Fruit fly (Drosophila melanogaster) whole organism, embryonic: ENCODE data around the gene CG15814.
A peak's percentile ranks its signal among the peaks of the same experiment; 100 is the strongest.

Source experiments
- Aef1 ChIP-seq: fragments of 200-800 bp; sonication (Bioruptor generic); IDR thresholded peaks from 3 replicates; pipeline ENCODE4 v1.3.6; 2022; ENCODE audit warnings: missing biosample characterization, missing genetic modification characterization
- CG11247 ChIP-seq: fragments of 200-800 bp; sonication (Bioruptor generic); IDR thresholded peaks from 2 replicates; pipeline ENCODE4 v1.3.6; 2022; ENCODE audit warnings: missing biosample characterization, missing genetic modification characterization
- CG11696 ChIP-seq: fragments of 200-800 bp; sonication (Bioruptor generic); IDR thresholded peaks from 2 replicates; pipeline ENCODE4 v1.3.6; 2022; ENCODE audit warnings: missing biosample characterization, missing genetic modification characterization
- CG11723 ChIP-seq: fragments of 200-800 bp; sonication (Bioruptor generic); optimal IDR thresholded peaks from 2 replicates; lab custom pipeline; 2017; ENCODE audit warnings: missing biosample characterization, mild to moderate bottlenecking, missing genetic modification characterization
- CG1603 ChIP-seq: fragments of 200-800 bp; sonication (Bioruptor generic); optimal IDR thresholded peaks from 2 replicates; lab custom pipeline; 2019; ENCODE audit warnings: missing biosample characterization, mild to moderate bottlenecking, missing genetic modification characterization, moderate library complexity
- CG1832 ChIP-seq: fragments of 200-800 bp; sonication (Bioruptor generic); optimal IDR thresholded peaks from 2 replicates; lab custom pipeline; 2017; ENCODE audit warnings: missing biosample characterization, mild to moderate bottlenecking, missing genetic modification characterization, inconsistent platforms
- CG2678 ChIP-seq: fragments of 200-800 bp; sonication (Bioruptor generic); optimal IDR thresholded peaks from 3 replicates; lab custom pipeline; 2019; ENCODE audit warnings: missing biosample characterization, mild to moderate bottlenecking, missing genetic modification characterization, moderate library complexity
- CG2712 ChIP-seq: fragments of 200-800 bp; optimal IDR thresholded peaks from 3 replicates; lab custom pipeline; 2019; ENCODE audit warnings: missing biosample characterization, mild to moderate bottlenecking, missing genetic modification characterization, moderate library complexity
- CG2875 ChIP-seq: fragments of 200-800 bp; sonication (Bioruptor generic); optimal IDR thresholded peaks from 2 replicates; lab custom pipeline; 2017; ENCODE audit warnings: missing biosample characterization, mild to moderate bottlenecking, missing genetic modification characterization, missing genetic modification reagents
- CG2889 ChIP-seq: fragments of 200-800 bp; sonication (Bioruptor generic); IDR thresholded peaks from 3 replicates; pipeline ENCODE4 v1.3.6; 2022; ENCODE audit warnings: missing biosample characterization, missing genetic modification characterization
- CG31224 ChIP-seq: fragments of 200-800 bp; sonication (Bioruptor generic); IDR thresholded peaks from 2 replicates; pipeline ENCODE4 v1.3.6; 2022; ENCODE audit warnings: missing biosample characterization, missing genetic modification characterization
- CG4328 ChIP-seq: fragments of 200-800 bp; sonication (Bioruptor generic); optimal IDR thresholded peaks from 3 replicates; lab custom pipeline; 2017; ENCODE audit warnings: missing biosample characterization, missing genetic modification reagents, missing genetic modification characterization
- CG4360 ChIP-seq: fragments of 200-800 bp; sonication (Bioruptor generic); IDR thresholded peaks from 2 replicates; pipeline ENCODE4 v1.3.6; 2022; ENCODE audit warnings: missing biosample characterization, missing genetic modification characterization
- CG7745 ChIP-seq: fragments of 200-800 bp; sonication (Bioruptor generic); optimal IDR thresholded peaks from 2 replicates; lab custom pipeline; 2018; ENCODE audit warnings: missing biosample characterization, mild to moderate bottlenecking, missing genetic modification characterization, moderate library complexity
- CG7786 ChIP-seq: fragments of 200-800 bp; sonication (Bioruptor generic); optimal IDR thresholded peaks from 2 replicates; lab custom pipeline; 2016; ENCODE audit warnings: missing biosample characterization, missing genetic modification characterization
- CG8478 ChIP-seq: fragments of >200 bp; optimal IDR thresholded peaks from 2 replicates; lab custom pipeline; 2018
- CG8944 ChIP-seq: fragments of 200-800 bp; sonication (Bioruptor generic); optimal IDR thresholded peaks from 3 replicates; lab custom pipeline; 2016; ENCODE audit warnings: missing biosample characterization, missing genetic modification characterization
- Dref ChIP-seq: fragments of 200-800 bp; sonication (Bioruptor generic); IDR thresholded peaks from 2 replicates; pipeline ENCODE4 v1.3.6; 2022; ENCODE audit warnings: missing biosample characterization, missing genetic modification characterization
- Ets65A ChIP-seq: fragments of 200-800 bp; sonication (Bioruptor generic); peaks from one replicate; lab custom pipeline; 2016; ENCODE audit warnings: missing biosample characterization, missing genetic modification characterization
- Kr ChIP-seq: fragments of 200-800 bp; sonication (Bioruptor generic); optimal IDR thresholded peaks from 2 replicates; lab custom pipeline; 2017; ENCODE audit warnings: missing biosample characterization, mild to moderate bottlenecking, missing genetic modification characterization
- Nf-YB ChIP-seq: fragments of 200-800 bp; sonication (Bioruptor generic); optimal IDR thresholded peaks from 3 replicates; lab custom pipeline; 2019; ENCODE audit warnings: missing biosample characterization, mild to moderate bottlenecking, missing genetic modification characterization, moderate library complexity
- Nf-YC ChIP-seq: fragments of 200-800 bp; optimal IDR thresholded peaks from 3 replicates; lab custom pipeline; 2019; ENCODE audit warnings: missing biosample characterization, mild to moderate bottlenecking, missing genetic modification characterization, moderate library complexity
- Trl ChIP-seq, 3 experiments: fragments of >200 bp in 2 of 3; fragments of 200-800 bp in 1 of 3; sonication (Bioruptor generic) in 1 of 3; optimal IDR thresholded peaks; 2 replicates in 1 of 3; 3 replicates in 2 of 3; lab custom pipeline; 2016 to 2017; ENCODE audit warnings: missing biosample characterization in 1 of 3, missing genetic modification characterization in 1 of 3
- br ChIP-seq: fragments of >200 bp; optimal IDR thresholded peaks from 2 replicates; lab custom pipeline; 2017
- bsh ChIP-seq, 2 experiments: fragments of 200-800 bp; sonication (Bioruptor generic); optimal IDR thresholded peaks; 2 replicates each; lab custom pipeline; 2017 to 2018; ENCODE audit warnings: mild to moderate bottlenecking in 2 of 2, missing biosample characterization in 2 of 2, missing genetic modification characterization in 2 of 2, moderate library complexity in 1 of 2
- dmrt11E ChIP-seq: fragments of 200-800 bp; sonication (Bioruptor generic); optimal IDR thresholded peaks from 3 replicates; lab custom pipeline; 2018; ENCODE audit warnings: missing biosample characterization, mild to moderate bottlenecking, missing genetic modification characterization, moderate library complexity
- exex ChIP-seq: fragments of 200-800 bp; sonication (Bioruptor generic); optimal IDR thresholded peaks from 4 replicates; lab custom pipeline; 2018; ENCODE audit warnings: missing biosample characterization, mild to moderate bottlenecking, missing genetic modification characterization, moderate library complexity
- gem ChIP-seq: fragments of 200-800 bp; sonication (Bioruptor generic); optimal IDR thresholded peaks from 2 replicates; lab custom pipeline; 2019; ENCODE audit warnings: missing biosample characterization, mild to moderate bottlenecking, missing genetic modification characterization, moderate library complexity
- lola ChIP-seq, 3 experiments: fragments of >200 bp in 2 of 3; fragments of 200-800 bp in 1 of 3; sonication (Bioruptor generic) in 1 of 3; optimal IDR thresholded peaks; 2 replicates each; lab custom pipeline; 2017 to 2019; ENCODE audit warnings: missing biosample characterization in 3 of 3, missing genetic modification characterization in 3 of 3, mild to moderate bottlenecking in 1 of 3, moderate library complexity in 1 of 3
- maf-S ChIP-seq: fragments of 200-800 bp; sonication (Bioruptor generic); optimal IDR thresholded peaks from 2 replicates; lab custom pipeline; 2016; ENCODE audit warnings: missing biosample characterization, missing genetic modification characterization
- nom ChIP-seq: fragments of 200-800 bp; sonication (Bioruptor generic); optimal IDR thresholded peaks from 2 replicates; lab custom pipeline; 2017; ENCODE audit warnings: missing biosample characterization, missing genetic modification characterization, mild to moderate bottlenecking, moderate library complexity, missing genetic modification reagents
- org-1 ChIP-seq: fragments of 200-800 bp; sonication (Bioruptor generic); optimal IDR thresholded peaks from 2 replicates; lab custom pipeline; 2017; ENCODE audit warnings: missing biosample characterization, missing genetic modification characterization
- ranshi ChIP-seq: fragments of 200-800 bp; sonication (Bioruptor generic); IDR thresholded peaks from 2 replicates; pipeline ENCODE4 v1.3.6; 2022; ENCODE audit warnings: missing biosample characterization, missing genetic modification characterization
- sc ChIP-seq, 3 experiments: fragments of >200 bp in 2 of 3; fragments of 200-800 bp in 1 of 3; sonication (Bioruptor generic) in 1 of 3; optimal IDR thresholded peaks; 2 replicates in 2 of 3; 3 replicates in 1 of 3; lab custom pipeline; 2017; ENCODE audit warnings: mild to moderate bottlenecking in 1 of 3, missing biosample characterization in 1 of 3, missing genetic modification characterization in 1 of 3, missing genetic modification reagents in 1 of 3
- sens ChIP-seq: fragments of 200-800 bp; sonication (Bioruptor generic); peaks from one replicate; lab custom pipeline; 2016; ENCODE audit warnings: missing biosample characterization, missing genetic modification characterization
- wor ChIP-seq: fragments of 200-800 bp; sonication (Bioruptor generic); IDR thresholded peaks from 2 replicates; pipeline ENCODE4 v1.3.6; 2022; ENCODE audit warnings: missing biosample characterization, missing genetic modification characterization

The CG15814 gene

DNA sequence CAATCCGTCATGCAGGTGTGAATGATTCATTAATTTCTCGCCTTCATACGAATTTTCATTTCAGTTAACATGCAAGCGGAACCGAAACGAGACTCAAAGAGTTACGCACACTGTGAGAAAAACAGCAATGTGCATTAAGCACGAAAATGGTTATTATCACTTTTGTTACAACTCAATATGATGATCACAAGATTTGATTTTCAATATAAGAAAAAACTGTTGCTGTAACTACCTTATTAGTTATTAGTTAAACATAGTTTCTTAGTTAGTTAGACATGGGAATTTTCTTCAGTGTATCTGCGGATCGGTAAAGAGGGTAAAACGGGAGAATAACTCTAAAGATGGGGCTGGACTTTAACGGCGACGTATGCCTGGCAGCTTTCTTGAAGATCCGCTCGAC, 35.4 kb downstream of the CG15814 start:
- no peak for TF ChIP-seq CG31224 (GFP tag; lab: Robert Waterston, UW)
- TF ChIP-seq wor = no peak
- peak; percentile 60 for TF ChIP-seq sens
- peak; percentile 25 for TF ChIP-seq dmrt11E
- no peak for TF ChIP-seq exex (tag; lab: Kevin White, UChicago)
- TF ChIP-seq CG2889 (GFP tag; lab: Robert Waterston, UW) = no peak
- peak; percentile 4 for TF ChIP-seq gem (tag; lab: Kevin White, UChicago)
- TF ChIP-seq lola (GFP tag; optimal IDR thresholded peaks at IDR 0.05; lab: Kevin White, UChicago) = no peak
- TF ChIP-seq CG1603 = peak; percentile 6
- peak; percentile 4 for TF ChIP-seq CG2712 (tag; lab: Kevin White, UChicago)
- TF ChIP-seq, all 482 proteins: peak for 5

DNA sequence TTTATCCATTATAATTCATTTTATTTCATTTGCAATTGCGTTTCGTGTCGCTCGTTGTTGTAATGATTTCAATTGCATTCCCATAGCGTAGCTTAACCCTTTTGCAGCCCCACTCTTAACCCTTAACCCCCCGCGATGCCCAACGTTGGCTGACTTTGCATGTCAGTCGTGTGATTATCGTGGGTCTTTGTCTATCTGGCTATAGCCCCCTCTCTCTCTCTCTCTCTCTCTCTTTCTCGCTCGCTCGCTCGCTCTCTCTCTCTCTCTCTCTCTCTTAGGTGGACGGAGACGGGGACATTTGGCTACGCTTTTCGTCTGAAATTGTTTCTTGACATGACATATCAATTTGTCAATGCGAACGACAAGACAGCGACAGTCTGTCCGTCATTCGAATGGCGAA, 37.9 kb downstream of the CG15814 start:
- TF ChIP-seq Nf-YC (peak; percentile 83), Nf-YB (GFP tag; lab: Kevin White, UChicago) (peak; percentile 23), CG1832 (peak; percentile 37), Trl (optimal IDR thresholded peaks at IDR 0.05; lab: Kevin White, UChicago) (peak; percentile 29 to 38), Trl (GFP tag; optimal IDR thresholded peaks at IDR 0.05; lab: Kevin White, UChicago) (no peak), Ets65A (GFP tag; lab: Kevin White, UChicago) (peak; percentile 61), CG2678 (no peak), Kr (GFP tag; lab: Kevin White, UChicago) (peak; percentile 50), CG4328 (GFP tag; lab: Kevin White, UChicago) (no peak)

DNA sequence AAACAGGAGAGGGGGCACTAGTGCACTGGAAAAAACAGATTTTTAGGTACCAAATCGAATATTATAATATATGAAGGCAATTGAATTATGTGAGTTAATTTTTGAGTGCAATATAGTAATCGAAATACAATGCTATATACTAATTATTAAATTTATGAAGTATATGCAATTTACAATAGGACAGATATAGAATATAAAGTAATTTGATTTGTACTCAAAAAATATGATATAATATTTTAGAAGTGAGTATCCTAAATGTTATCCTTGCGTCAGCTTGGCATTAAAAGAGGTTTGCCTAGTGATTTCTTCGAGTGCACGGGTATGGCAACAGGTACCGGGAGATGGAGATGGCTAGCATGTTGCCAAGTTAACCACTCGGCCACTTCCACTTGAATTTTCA, 43.2 kb downstream of the CG15814 start:
- no peak for TF ChIP-seq Aef1 (GFP tag; lab: Robert Waterston, UW)
- TF ChIP-seq ranshi (GFP tag; lab: Robert Waterston, UW) = no peak
- TF ChIP-seq bsh (GFP tag; optimal IDR thresholded peaks at IDR 0.05; lab: Kevin White, UChicago) = peak in 1 of 2 experiments; percentile 18
- TF ChIP-seq CG8944 (GFP tag; lab: Kevin White, UChicago) = no peak
- peak; percentile 27 for TF ChIP-seq dmrt11E

DNA sequence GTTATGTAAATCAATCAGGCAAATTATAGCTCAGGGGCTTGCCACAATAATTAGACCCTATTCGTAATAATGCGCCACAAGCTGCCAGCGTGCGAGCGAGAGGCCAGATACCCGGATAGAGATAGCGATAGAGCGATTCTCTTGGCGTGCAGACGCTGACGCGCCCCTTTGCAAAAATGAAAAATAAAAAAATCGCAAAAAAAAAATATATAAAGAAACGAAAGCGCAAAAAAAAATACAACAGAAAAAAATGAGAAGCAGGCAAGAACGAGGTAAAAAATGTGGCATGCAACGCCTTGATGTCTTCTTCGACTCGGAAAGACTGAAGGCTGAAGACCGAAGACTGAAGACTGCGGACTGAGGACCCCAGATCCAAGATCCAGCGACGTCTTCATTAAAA, 43.8 kb downstream of the CG15814 start:
- TF ChIP-seq nom (GFP tag; lab: Kevin White, UChicago) (peak; percentile 89), CG11696 (no peak), CG8478 (no peak), br (no peak), Dref (GFP tag; lab: Robert Waterston, UW) (no peak), CG11723 (GFP tag; lab: Kevin White, UChicago) (no peak), CG11247 (GFP tag; lab: Robert Waterston, UW) (no peak), sc (optimal IDR thresholded peaks at IDR 0.05; lab: Kevin White, UChicago) (no peak), sc (GFP tag; optimal IDR thresholded peaks at IDR 0.05; lab: Kevin White, UChicago) (no peak), org-1 (GFP tag; lab: Kevin White, UChicago) (no peak), CG2875 (GFP tag; lab: Kevin White, UChicago) (no peak), bsh (GFP tag; optimal IDR thresholded peaks at IDR 0.05; lab: Kevin White, UChicago) (peak in 1 of 2 experiments; percentile 50)

DNA sequence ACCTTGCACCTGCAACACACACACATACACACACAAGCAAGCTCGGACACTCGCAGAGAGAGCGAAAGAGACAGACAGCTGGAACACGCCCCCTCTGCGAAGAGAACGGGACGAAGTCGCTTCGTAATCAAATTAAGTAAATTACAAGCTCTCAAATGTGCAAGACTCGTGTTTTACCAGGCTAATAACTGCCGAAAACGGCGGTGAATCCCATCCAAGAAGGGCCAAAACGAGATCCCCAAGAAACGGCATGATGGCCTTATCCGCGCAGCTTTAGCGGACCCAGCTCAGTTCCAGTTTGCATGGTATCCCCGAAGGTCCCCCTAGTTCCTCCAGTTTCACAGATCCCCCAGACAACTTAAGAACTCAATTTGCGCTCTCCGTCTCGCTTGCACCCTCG, 46.1 kb downstream of the CG15814 start:
- TF ChIP-seq CG7786 (GFP tag; lab: Kevin White, UChicago) (no peak), CG4360 (GFP tag; lab: Robert Waterston, UW) (no peak), maf-S (GFP tag; lab: Kevin White, UChicago) (no peak), CG7745 (tag; lab: Kevin White, UChicago) (no peak)
